Worm (Caenorhabditis elegans): ENCODE results near the gene srlf-9.

Gene srlf-9

DNA sequence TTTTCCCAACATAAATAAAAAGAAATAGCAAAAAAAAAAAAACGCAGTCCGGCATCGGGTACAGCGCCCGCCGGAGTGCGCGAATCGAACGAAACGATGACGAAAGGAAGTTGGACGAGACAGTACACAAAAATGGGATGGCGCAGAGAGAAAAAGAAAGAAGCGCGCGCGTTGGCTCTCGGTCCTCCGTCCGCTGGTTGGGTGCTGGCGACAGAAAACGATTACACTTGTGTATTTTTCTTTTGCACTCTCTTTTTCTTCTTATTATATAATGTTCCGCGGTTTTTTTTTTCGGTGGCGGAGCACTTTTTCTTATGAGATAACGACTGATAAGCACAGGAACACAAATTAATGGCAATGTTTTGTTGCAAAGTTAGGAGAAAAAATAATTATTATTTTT lies 24.3 kb downstream of the srlf-9 start (continued):
- TF ChIP-seq rbr-2 (tag; optimal IDR thresholded peaks at IDR 0.05) (peak; percentile 65), ctbp-1 (GFP tag; IDR thresholded peaks at IDR 0.05) (0 out of 2 replicates have a peak, but pooled peaks have one; percentile 25), hmg-1.1 (GFP tag; IDR thresholded peaks at IDR 0.05) (peak; percentile 70), lim-7 (GFP tag; IDR thresholded peaks at IDR 0.05) (no peak), daf-16 (GFP tag; optimal IDR thresholded peaks at IDR 0.05) (peak in 1 of 2 experiments; percentile 10), daf-16 (tag; optimal IDR thresholded peaks at IDR 0.05) (peak; percentile 87), Y5F2A.4 (GFP tag; optimal IDR thresholded peaks at IDR 0.05) (no peak), ces-1 (GFP tag; optimal IDR thresholded peaks at IDR 0.05) (no peak), zag-1 (tag; optimal IDR thresholded peaks at IDR 0.05) (no peak), lir-3 (tag; optimal IDR thresholded peaks at IDR 0.05) (no peak), hlh-11 (tag; optimal IDR thresholded peaks at IDR 0.05) (peak; percentile 87), ztf-11 (tag; optimal IDR thresholded peaks at IDR 0.05) (no peak), Y48G9A.11 (GFP tag; IDR thresholded peaks at IDR 0.05) (no peak), lsy-2 (tag; optimal IDR thresholded peaks at IDR 0.05) (peak in 1 of 2 experiments; percentile 55), nhr-28 (tag; optimal IDR thresholded peaks at IDR 0.05) (peak; percentile 55), dmd-9 (GFP tag; IDR thresholded peaks at IDR 0.05) (no peak), nhr-42 (GFP tag; IDR thresholded peaks at IDR 0.05) (no peak), nhr-25 (tag; optimal IDR thresholded peaks at IDR 0.05; ENCODE audit: borderline replicate concordance, insufficient read depth) (no peak), snpc-4 (tag; optimal IDR thresholded peaks at IDR 0.05) (no peak), tra-1 (GFP tag; IDR thresholded peaks at IDR 0.05) (peak; percentile 64; the same call in 1 of the 2 replicates), hif-1 (tag; optimal IDR thresholded peaks at IDR 0.05) (peak in 1 of 2 experiments; percentile 55), F10B5.3 (tag; optimal IDR thresholded peaks at IDR 0.05) (no peak), set-16 (GFP tag; IDR thresholded peaks at IDR 0.05) (peak; percentile 54), daf-8 (GFP tag; IDR thresholded peaks at IDR 0.05) (no peak), egl-43 (GFP tag; IDR thresholded peaks at IDR 0.05) (0 out of 2 replicates have a peak, but pooled peaks have one; percentile 63), mes-2 (tag; optimal IDR thresholded peaks at IDR 0.05; ENCODE audit: poor library complexity, severe bottlenecking) (peak; percentile 50), nhr-102 (tag; optimal IDR thresholded peaks at IDR 0.05) (no peak), spr-3 (GFP tag; optimal IDR thresholded peaks at IDR 0.05) (no peak), snpc-1.2 (GFP tag; IDR thresholded peaks at IDR 0.05) (no peak)

DNA sequence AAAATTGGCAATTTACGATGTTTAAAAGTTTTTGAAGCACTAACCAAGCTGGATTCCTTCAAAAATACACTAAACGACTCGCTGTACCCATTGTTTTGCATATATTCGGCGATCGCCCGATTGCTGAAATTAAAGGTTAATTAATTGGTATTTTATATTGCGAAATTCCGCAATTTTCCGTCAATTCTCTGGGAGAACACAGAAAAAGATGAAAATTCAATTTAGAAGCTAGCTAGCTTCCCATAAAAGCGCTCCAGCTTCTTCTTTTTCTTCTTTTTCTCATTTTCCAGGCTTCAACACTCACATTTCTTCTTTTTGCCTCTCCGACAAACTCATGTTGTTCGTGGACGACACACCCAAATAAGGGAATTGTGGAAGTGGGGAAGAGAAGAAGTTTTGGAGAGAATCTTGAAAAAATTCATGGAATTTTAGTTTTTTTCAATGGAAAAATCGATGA lies 25.2 kb downstream of the srlf-9 start, which contains the start of gene lis-1:
TSS of gene lis-1 (minus strand) at position 407 of the 457 bp plus-strand sequence.
- TF ChIP-seq nhr-76 (tag; optimal IDR thresholded peaks at IDR 0.05) (no peak), ceh-20 (GFP tag; IDR thresholded peaks at IDR 0.05) (no peak), lim-7 (GFP tag; IDR thresholded peaks at IDR 0.05) (no peak), ceh-62 (tag; optimal IDR thresholded peaks at IDR 0.05) (no peak), daf-16 (GFP tag; optimal IDR thresholded peaks at IDR 0.05) (no peak), daf-16 (tag; optimal IDR thresholded peaks at IDR 0.05) (no peak), ctbp-1 (GFP tag; IDR thresholded peaks at IDR 0.05) (peak; percentile 51; the same call in 1 of the 2 replicates), F10B5.3 (tag; optimal IDR thresholded peaks at IDR 0.05) (no peak), unc-39 (tag; optimal IDR thresholded peaks at IDR 0.05) (no peak), ces-1 (GFP tag; optimal IDR thresholded peaks at IDR 0.05) (peak; percentile 55), ceh-32 (tag; optimal IDR thresholded peaks at IDR 0.05; ENCODE audit: poor library complexity) (no peak), nhr-42 (GFP tag; IDR thresholded peaks at IDR 0.05) (no peak), attf-4 (tag; optimal IDR thresholded peaks at IDR 0.05) (no peak), lin-1 (GFP tag; IDR thresholded peaks at IDR 0.05) (no peak), gei-8 (GFP tag; optimal IDR thresholded peaks at IDR 0.05) (no peak), lsy-2 (tag; optimal IDR thresholded peaks at IDR 0.05) (peak in 1 of 2 experiments; percentile 5), hif-1 (tag; optimal IDR thresholded peaks at IDR 0.05) (no peak), php-3 (GFP tag; IDR thresholded peaks at IDR 0.05) (no peak), arid-1 (GFP tag; conservative IDR thresholded peaks at IDR 0.05) (no peak)

Data from whole organism, L4 larva.